Fruit fly (Drosophila melanogaster) whole organism, embryonic: ENCODE measurements around the gene amn.
A peak's percentile ranks its signal among the peaks of the same experiment; 100 is the strongest.

Source experiments
- Adf1 ChIP-seq: fragments of 200-800 bp; sonication (Bioruptor generic); IDR thresholded peaks from 2 replicates; pipeline ENCODE4 v1.3.6; 2022; ENCODE audit warnings: missing biosample characterization, missing genetic modification characterization
- Atf6 ChIP-seq: fragments of 200-800 bp; sonication (Bioruptor generic); IDR thresholded peaks from 2 replicates; pipeline ENCODE4 v1.3.6; 2022; ENCODE audit warnings: missing biosample characterization, missing genetic modification characterization
- Awh ChIP-seq: fragments of 200-800 bp; sonication (Bioruptor generic); IDR thresholded peaks from 2 replicates; pipeline ENCODE4, ENCODE4 v1.3.6; 2022; ENCODE audit warnings: missing biosample characterization, missing genetic modification characterization
- BtbVII ChIP-seq: fragments of 200-800 bp; sonication (Bioruptor generic); optimal IDR thresholded peaks from 3 replicates; lab custom pipeline; 2017; ENCODE audit warnings: missing biosample characterization, mild to moderate bottlenecking, missing genetic modification characterization
- CG10209 ChIP-seq: fragments of 200-800 bp; sonication (Bioruptor generic); optimal IDR thresholded peaks from 3 replicates; lab custom pipeline; 2017; ENCODE audit warnings: missing biosample characterization, mild to moderate bottlenecking, missing genetic modification characterization, missing genetic modification reagents
- CG15073 ChIP-seq: fragments of 200-800 bp; sonication (Bioruptor generic); optimal IDR thresholded peaks from 2 replicates; lab custom pipeline; 2016; ENCODE audit warnings: missing biosample characterization, missing genetic modification characterization
- CG15696 ChIP-seq: fragments of 200-800 bp; sonication (Bioruptor generic); optimal IDR thresholded peaks from 2 replicates; lab custom pipeline; 2019; ENCODE audit warnings: missing biosample characterization, mild to moderate bottlenecking, missing genetic modification characterization, moderate library complexity
- CG16815 ChIP-seq: fragments of 200-800 bp; sonication (Bioruptor generic); optimal IDR thresholded peaks from 3 replicates; lab custom pipeline; 2017; ENCODE audit warnings: missing biosample characterization, mild to moderate bottlenecking, missing genetic modification characterization
- CG2129 ChIP-seq: fragments of 200-800 bp; sonication (Bioruptor generic); IDR thresholded peaks from 2 replicates; pipeline ENCODE4 v1.3.6; 2022; ENCODE audit warnings: missing biosample characterization, missing genetic modification characterization; ENCODE audit not compliant: partially characterized antibody
- CG30403 ChIP-seq: fragments of 200-800 bp; sonication (Bioruptor generic); optimal IDR thresholded peaks from 3 replicates; lab custom pipeline; 2016; ENCODE audit warnings: missing biosample characterization, missing genetic modification characterization
- CG33213 ChIP-seq: fragments of 200-800 bp; sonication (Bioruptor generic); optimal IDR thresholded peaks from 3 replicates; lab custom pipeline; 2016; ENCODE audit warnings: missing biosample characterization, missing genetic modification characterization
- CG3407 ChIP-seq: fragments of 200-800 bp; sonication (Bioruptor generic); optimal IDR thresholded peaks from 2 replicates; lab custom pipeline; 2018; ENCODE audit warnings: missing biosample characterization, mild to moderate bottlenecking, missing genetic modification characterization
- CG4282 ChIP-seq: fragments of 200-800 bp; sonication (Bioruptor generic); optimal IDR thresholded peaks from 2 replicates; lab custom pipeline; 2016; ENCODE audit warnings: missing biosample characterization, missing genetic modification characterization
- CG6175 ChIP-seq: fragments of 200-800 bp; sonication (Bioruptor generic); IDR thresholded peaks from 3 replicates; pipeline ENCODE4 v1.3.6; 2022; ENCODE audit warnings: missing biosample characterization, missing genetic modification characterization
- CG6654 ChIP-seq: fragments of 200-800 bp; sonication (Bioruptor generic); optimal IDR thresholded peaks from 2 replicates; lab custom pipeline; 2017; ENCODE audit warnings: missing biosample characterization, mild to moderate bottlenecking, missing genetic modification characterization
- CG8359 ChIP-seq: fragments of 200-800 bp; sonication (Bioruptor generic); optimal IDR thresholded peaks from 2 replicates; lab custom pipeline; 2017; ENCODE audit warnings: missing biosample characterization, mild to moderate bottlenecking, missing genetic modification characterization, borderline replicate concordance
- CG8924 ChIP-seq: fragments of 200-800 bp; optimal IDR thresholded peaks from 3 replicates; lab custom pipeline; 2019; ENCODE audit warnings: missing biosample characterization, mild to moderate bottlenecking, missing genetic modification characterization, moderate library complexity
- CG9437 ChIP-seq: fragments of 200-800 bp; sonication (Bioruptor generic); optimal IDR thresholded peaks from 2 replicates; lab custom pipeline; 2018; ENCODE audit warnings: missing biosample characterization, mild to moderate bottlenecking, missing genetic modification characterization
- Doc2 ChIP-seq: fragments of 200-800 bp; sonication (Bioruptor generic); IDR thresholded peaks from 2 replicates; pipeline ENCODE4 v1.3.6; 2022; ENCODE audit warnings: missing biosample characterization, missing genetic modification characterization
- HLH3B ChIP-seq: fragments of 200-800 bp; sonication (Bioruptor generic); IDR thresholded peaks from 2 replicates; pipeline ENCODE4 v1.3.6; 2022; ENCODE audit warnings: missing biosample characterization, missing genetic modification characterization
- Lhr ChIP-seq: fragments of 200-800 bp; sonication (Bioruptor generic); optimal IDR thresholded peaks from 3 replicates; lab custom pipeline; 2017; ENCODE audit warnings: mild to moderate bottlenecking, missing biosample characterization, missing genetic modification reagents, missing genetic modification characterization
- Nf-YA ChIP-seq: fragments of 200-800 bp; sonication (Bioruptor generic); IDR thresholded peaks from 2 replicates; pipeline ENCODE4 v1.3.6; 2022; ENCODE audit warnings: missing biosample characterization, missing genetic modification characterization
- Nf-YB ChIP-seq: fragments of 200-800 bp; sonication (Bioruptor generic); optimal IDR thresholded peaks from 3 replicates; lab custom pipeline; 2019; ENCODE audit warnings: missing biosample characterization, mild to moderate bottlenecking, missing genetic modification characterization, moderate library complexity
- Ptx1 ChIP-seq: fragments of 200-800 bp; sonication (Bioruptor generic); IDR thresholded peaks from 2 replicates; pipeline ENCODE4 v1.3.6; 2022; ENCODE audit warnings: missing biosample characterization, missing genetic modification characterization
- Scr ChIP-seq: fragments of 200-800 bp; sonication (Bioruptor generic); IDR thresholded peaks from 2 replicates; pipeline ENCODE4 v1.3.6; 2022; ENCODE audit warnings: missing biosample characterization, missing genetic modification characterization; ENCODE audit not compliant: partially characterized antibody
- Six4 ChIP-seq: fragments of 200-800 bp; sonication (Bioruptor generic); optimal IDR thresholded peaks from 2 replicates; lab custom pipeline; 2016; ENCODE audit warnings: missing biosample characterization, missing genetic modification characterization
- Sox102F ChIP-seq: fragments of 200-800 bp; sonication (Bioruptor generic); optimal IDR thresholded peaks from 2 replicates; lab custom pipeline; 2018; ENCODE audit warnings: missing biosample characterization, mild to moderate bottlenecking, missing genetic modification characterization, moderate library complexity
- Sry-δ ChIP-seq: fragments of 200-800 bp; sonication (Bioruptor generic); optimal IDR thresholded peaks from 2 replicates; lab custom pipeline; 2016; ENCODE audit warnings: missing biosample characterization, missing genetic modification characterization
- Ssrp ChIP-seq: fragments of 200-800 bp; sonication (Bioruptor generic); optimal IDR thresholded peaks from 2 replicates; lab custom pipeline; 2018; ENCODE audit warnings: missing biosample characterization, mild to moderate bottlenecking, missing genetic modification characterization, moderate library complexity
- Taf1 ChIP-seq: fragments of 200-800 bp; sonication (Bioruptor generic); IDR thresholded peaks from 2 replicates; pipeline ENCODE4 v1.3.6; 2022; ENCODE audit warnings: missing biosample characterization, missing genetic modification characterization
- Xbp1 ChIP-seq: fragments of 200-800 bp; sonication (Bioruptor generic); optimal IDR thresholded peaks from 3 replicates; lab custom pipeline; 2016; ENCODE audit warnings: missing biosample characterization, mild to moderate bottlenecking, missing genetic modification characterization
- ap ChIP-seq: fragments of 200-800 bp; sonication (Bioruptor generic); IDR thresholded peaks from 2 replicates; pipeline ENCODE4 v1.3.6; 2022; ENCODE audit warnings: missing biosample characterization, missing genetic modification characterization
- az2 ChIP-seq: fragments of 200-800 bp; sonication (Bioruptor generic); optimal IDR thresholded peaks from 3 replicates; lab custom pipeline; 2016; ENCODE audit warnings: missing biosample characterization, missing genetic modification characterization
- bigmax ChIP-seq: fragments of 200-800 bp; sonication (Bioruptor generic); optimal IDR thresholded peaks from 2 replicates; lab custom pipeline; 2018; ENCODE audit warnings: missing biosample characterization, mild to moderate bottlenecking, missing genetic modification characterization
- cad ChIP-seq: fragments of >200 bp; optimal IDR thresholded peaks from 2 replicates; lab custom pipeline; 2017; ENCODE audit warnings: missing biosample characterization, missing genetic modification characterization
- ci ChIP-seq: fragments of 200-800 bp; sonication (Bioruptor generic); IDR thresholded peaks from 3 replicates; pipeline ENCODE4 v1.3.6; 2022; ENCODE audit warnings: missing biosample characterization, missing genetic modification characterization
- dpn ChIP-seq, 2 experiments: fragments of 200-800 bp; sonication (Bioruptor generic); optimal IDR thresholded peaks; 3 replicates each; lab custom pipeline; 2016; ENCODE audit warnings: missing biosample characterization in 2 of 2, missing genetic modification characterization in 2 of 2
- esg ChIP-seq: fragments of 200-800 bp; sonication (Bioruptor generic); conservative IDR thresholded peaks from 2 replicates; pipeline ENCODE4 v1.3.6; 2022; ENCODE audit warnings: missing biosample characterization, missing genetic modification characterization
- eyg ChIP-seq: fragments of 200-800 bp; sonication (Bioruptor generic); optimal IDR thresholded peaks from 3 replicates; lab custom pipeline; 2016; ENCODE audit warnings: missing biosample characterization, missing genetic modification characterization
- fd3F ChIP-seq: fragments of 200-800 bp; sonication (Bioruptor generic); optimal IDR thresholded peaks from 2 replicates; lab custom pipeline; 2018; ENCODE audit warnings: missing biosample characterization, mild to moderate bottlenecking, missing genetic modification characterization, moderate library complexity
- fd96Cb ChIP-seq: fragments of 200-800 bp; sonication (Bioruptor generic); optimal IDR thresholded peaks from 2 replicates; lab custom pipeline; 2018; ENCODE audit warnings: missing biosample characterization, mild to moderate bottlenecking, missing genetic modification characterization, moderate library complexity
- knrl ChIP-seq: fragments of 200-800 bp; sonication (Bioruptor generic); IDR thresholded peaks from 3 replicates; pipeline ENCODE4 v1.3.6; 2022; ENCODE audit warnings: missing biosample characterization, missing genetic modification characterization; ENCODE audit not compliant: partially characterized antibody
- lab ChIP-seq: fragments of 200-800 bp; sonication (Bioruptor generic); optimal IDR thresholded peaks from 3 replicates; lab custom pipeline; 2017; ENCODE audit warnings: missing biosample characterization, missing genetic modification characterization, mild to moderate bottlenecking, moderate library complexity, missing genetic modification reagents
- luna ChIP-seq: fragments of 200-800 bp; sonication (Bioruptor generic); optimal IDR thresholded peaks from 2 replicates; lab custom pipeline; 2016; ENCODE audit warnings: missing biosample characterization, missing genetic modification characterization
- mirr ChIP-seq: fragments of 200-800 bp; sonication (Bioruptor generic); optimal IDR thresholded peaks from 3 replicates; lab custom pipeline; 2018; ENCODE audit warnings: missing biosample characterization, mild to moderate bottlenecking, missing genetic modification characterization
- oc ChIP-seq: fragments of 200-800 bp; sonication (Bioruptor generic); optimal IDR thresholded peaks from 2 replicates; lab custom pipeline; 2018; ENCODE audit warnings: missing biosample characterization, mild to moderate bottlenecking, missing genetic modification characterization, moderate library complexity
- so ChIP-seq: fragments of 200-800 bp; sonication (Bioruptor generic); IDR thresholded peaks from 3 replicates; pipeline ENCODE4 v1.3.6; 2022; ENCODE audit warnings: missing biosample characterization, missing genetic modification characterization
- stwl ChIP-seq: fragments of 200-800 bp; sonication (Bioruptor generic); optimal IDR thresholded peaks from 3 replicates; lab custom pipeline; 2018; ENCODE audit warnings: missing biosample characterization, mild to moderate bottlenecking, missing genetic modification characterization, moderate library complexity
- usp ChIP-seq: fragments of >200 bp; optimal IDR thresholded peaks from 2 replicates; lab custom pipeline; 2017; ENCODE audit warnings: missing biosample characterization, missing genetic modification characterization

amn gene

DNA sequence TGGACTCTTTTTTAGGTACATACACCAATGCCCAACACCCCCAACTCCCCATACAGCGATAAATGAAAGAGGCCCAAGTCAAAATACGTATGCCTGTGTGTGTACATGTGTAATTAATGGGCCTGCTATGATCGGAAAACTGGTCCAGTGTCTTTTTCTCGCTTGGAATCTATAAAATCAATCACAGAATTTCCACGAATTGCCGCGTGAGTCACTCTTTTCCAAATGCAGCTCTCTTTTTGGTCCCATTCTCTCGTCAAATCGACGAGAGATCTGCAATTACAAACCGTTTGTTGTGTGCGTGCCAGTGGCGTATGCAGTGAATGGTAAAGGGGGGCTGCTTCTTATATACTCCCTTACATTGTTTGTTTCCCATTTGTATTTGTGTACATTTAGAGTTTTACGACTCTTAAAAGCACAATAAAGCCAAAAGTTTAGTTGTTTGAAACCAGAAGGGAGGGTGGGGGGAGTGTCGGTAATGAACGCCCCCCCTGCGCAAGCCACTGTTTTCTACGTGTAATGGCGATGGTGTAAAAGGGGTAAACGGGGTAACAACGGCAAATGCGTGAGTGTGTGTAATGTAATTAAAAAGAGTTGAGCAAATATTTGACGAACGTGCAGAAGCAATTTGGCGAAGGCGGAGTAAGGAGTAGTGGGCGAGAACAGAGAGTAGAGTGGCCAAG lies 43.0 kb downstream of the amn start (continued):
- TF ChIP-seq BtbVII (GFP tag; lab: Kevin White, UChicago) (peak; percentile 85), fd3F (GFP tag; lab: Kevin White, UChicago) (peak; percentile 90), CG10209 (GFP tag; lab: Kevin White, UChicago) (peak; percentile 94), Nf-YB (GFP tag; lab: Kevin White, UChicago) (peak; percentile 78), CG8359 (GFP tag; lab: Kevin White, UChicago) (peak; percentile 76), dpn (GFP tag; optimal IDR thresholded peaks at IDR 0.05; lab: Kevin White, UChicago) (peak; percentile 93 to 94), Six4 (peak; percentile 90), CG2129 (no peak), Doc2 (peak; percentile 85), CG33213 (GFP tag; lab: Kevin White, UChicago) (peak; percentile 86), luna (GFP tag; lab: Kevin White, UChicago) (peak; percentile 58), eyg (GFP tag; lab: Kevin White, UChicago) (peak; percentile 92), Lhr (GFP tag; lab: Kevin White, UChicago) (peak; percentile 81), CG6175 (GFP tag; lab: Robert Waterston, UW) (peak; percentile 85), cad (GFP tag; lab: Kevin White, UChicago) (no peak), ap (GFP tag; lab: Robert Waterston, UW) (peak; percentile 88), CG6654 (GFP tag; lab: Kevin White, UChicago) (peak; percentile 75), stwl (tag; lab: Kevin White, UChicago) (peak; percentile 14), knrl (GFP tag; lab: Robert Waterston, UW) (peak; percentile 40; the same call in 1 of the 3 replicates), Ssrp (tag; lab: Kevin White, UChicago) (peak; percentile 95), Adf1 (GFP tag; lab: Robert Waterston, UW) (peak; percentile 67), CG15696 (tag; lab: Kevin White, UChicago) (peak; percentile 91), Nf-YA (GFP tag; lab: Robert Waterston, UW) (peak; percentile 88), HLH3B (peak; percentile 95), usp (GFP tag; lab: Kevin White, UChicago) (no peak), CG16815 (peak; percentile 90), Sry-δ (GFP tag; lab: Kevin White, UChicago) (peak; percentile 60), CG8924 (tag; lab: Kevin White, UChicago) (peak; percentile 94), Taf1 (peak; percentile 65; the same call in 1 of the 2 replicates), lab (GFP tag; lab: Kevin White, UChicago) (peak; percentile 96), CG15073 (peak; percentile 67), so (peak; percentile 92; the same call in 2 of the 3 replicates), Awh (GFP tag; lab: Robert Waterston, UW) (peak; percentile 95), Xbp1 (GFP tag; lab: Kevin White, UChicago) (peak; percentile 95), ci (peak; percentile 97), CG3407 (peak; percentile 88), CG30403 (GFP tag; lab: Kevin White, UChicago) (peak; percentile 93), Atf6 (peak; percentile 91), Scr (GFP tag; lab: Robert Waterston, UW) (no peak), CG4282 (GFP tag; lab: Kevin White, UChicago) (peak; percentile 83), oc (tag; lab: Kevin White, UChicago) (peak; percentile 91), bigmax (GFP tag; lab: Kevin White, UChicago) (peak; percentile 60), Sox102F (GFP tag; lab: Kevin White, UChicago) (peak; percentile 96), az2 (GFP tag; lab: Kevin White, UChicago) (peak; percentile 94), CG9437 (GFP tag; lab: Kevin White, UChicago) (peak; percentile 86), mirr (peak; percentile 87), fd96Cb (tag; lab: Kevin White, UChicago) (peak; percentile 96), esg (GFP tag; lab: Robert Waterston, UW) (peak; percentile 94), Ptx1 (peak; percentile 97)
